Worm (Caenorhabditis elegans) whole organism, L1 larva: ENCODE results near the gene clec-160.

Experiments
- C04F5.9 ChIP-seq: sonication (generic microtip); optimal IDR thresholded peaks from 2 replicates; lab custom pipeline; 2016; ENCODE audit warnings: missing genetic modification characterization, missing compliant biosample characterization
- Y116A8C.19 ChIP-seq: sonication (generic microtip); optimal IDR thresholded peaks from 2 replicates; lab custom pipeline; 2016; ENCODE audit warnings: missing compliant biosample characterization, missing genetic modification characterization, borderline replicate concordance
- aha-1 ChIP-seq: fragments of 150-350 bp; optimal IDR thresholded peaks from 2 replicates; lab custom pipeline; 2014; ENCODE audit warnings: missing biosample characterization, missing genetic modification characterization
- alr-1 ChIP-seq: fragments of 200-800 bp; sonication (Bioruptor generic); optimal IDR thresholded peaks from 2 replicates; lab custom pipeline; 2018; ENCODE audit warnings: borderline replicate concordance, mild to moderate bottlenecking, missing genetic modification characterization, missing compliant biosample characterization
- blmp-1 ChIP-seq: fragments of 150-350 bp; optimal IDR thresholded peaks from 2 replicates; lab custom pipeline; 2014; ENCODE audit warnings: missing biosample characterization, missing genetic modification characterization
- ceh-63 ChIP-seq: fragments of 200-800 bp; sonication (Bioruptor generic); optimal IDR thresholded peaks from 2 replicates; lab custom pipeline; 2018; ENCODE audit warnings: mild to moderate bottlenecking, missing genetic modification characterization, missing compliant biosample characterization
- ceh-8 ChIP-seq: fragments of 200-800 bp; sonication (Bioruptor generic); optimal IDR thresholded peaks from 2 replicates; lab custom pipeline; 2018; ENCODE audit warnings: mild to moderate bottlenecking, missing genetic modification characterization, moderate library complexity, missing compliant biosample characterization
- ceh-90 ChIP-seq: sonication (generic microtip); optimal IDR thresholded peaks from 2 replicates; lab custom pipeline; 2016; ENCODE audit warnings: missing genetic modification characterization, missing compliant biosample characterization
- ces-1 ChIP-seq: fragments of 150-350 bp; optimal IDR thresholded peaks from 2 replicates; lab custom pipeline; 2014; ENCODE audit warnings: missing biosample characterization, missing genetic modification reagents, missing genetic modification characterization
- dpl-1 ChIP-seq, 3 experiments: fragments of 150-350 bp in 2 of 3; sonication (generic microtip) in 1 of 3; optimal IDR thresholded peaks; 2 replicates each; lab custom pipeline; 2014 to 2017; ENCODE audit warnings: missing biosample characterization in 3 of 3, missing genetic modification characterization in 3 of 3, missing genetic modification reagents in 3 of 3
- dsc-1 ChIP-seq: sonication (generic microtip); optimal IDR thresholded peaks from 2 replicates; lab custom pipeline; 2016; ENCODE audit warnings: mild to moderate bottlenecking, missing genetic modification characterization, missing compliant biosample characterization
- egl-27 ChIP-seq, 2 experiments: fragments of 150-350 bp in 1 of 2; sonication (generic microtip); optimal IDR thresholded peaks; 3 replicates each; lab custom pipeline; 2017 to 2018; ENCODE audit warnings: missing biosample characterization in 2 of 2, missing genetic modification characterization in 2 of 2, missing genetic modification reagents in 2 of 2
- elt-3 ChIP-seq, 6 experiments: fragments of 150-350 bp in 1 of 6; sonication (generic microtip); optimal IDR thresholded peaks; 2 replicates each; lab custom pipeline; 2017 to 2018; ENCODE audit warnings: missing biosample characterization in 6 of 6, missing genetic modification characterization in 6 of 6, inconsistent platforms in 1 of 6
- ets-5 ChIP-seq: fragments of 200-800 bp; sonication (Bioruptor generic); IDR thresholded peaks from 2 replicates; pipeline ENCODE4 v1.3.6; 2022; ENCODE audit warnings: missing genetic modification characterization, missing compliant biosample characterization
- fkh-10 ChIP-seq: sonication (generic microtip); optimal IDR thresholded peaks from 2 replicates; lab custom pipeline; 2017; ENCODE audit warnings: missing biosample characterization, missing genetic modification reagents, missing genetic modification characterization
- fkh-4 ChIP-seq: sonication (generic microtip); optimal IDR thresholded peaks from 2 replicates; lab custom pipeline; 2016; ENCODE audit warnings: missing compliant biosample characterization, missing genetic modification characterization, borderline replicate concordance
- lin-13 ChIP-seq: fragments of 150-350 bp; optimal IDR thresholded peaks from 2 replicates; lab custom pipeline; 2014; ENCODE audit warnings: missing biosample characterization, missing genetic modification reagents, missing genetic modification characterization
- lin-14 ChIP-seq: fragments of 200-800 bp; sonication (Bioruptor generic); optimal IDR thresholded peaks from 2 replicates; lab custom pipeline; 2018; ENCODE audit warnings: mild to moderate bottlenecking, missing genetic modification characterization, moderate library complexity, missing compliant biosample characterization
- lin-15B ChIP-seq: fragments of 150-350 bp; sonication (generic microtip); optimal IDR thresholded peaks from 3 replicates; lab custom pipeline; 2014; ENCODE audit warnings: missing biosample characterization, missing genetic modification characterization
- lir-3 ChIP-seq: sonication (generic microtip); optimal IDR thresholded peaks from 2 replicates; lab custom pipeline; 2016; ENCODE audit warnings: mild to moderate bottlenecking, missing genetic modification characterization, moderate library complexity, missing compliant biosample characterization; ENCODE audit not compliant: poor library complexity
- mab-9 ChIP-seq: fragments of 200-800 bp; sonication (Bioruptor generic); IDR thresholded peaks from 2 replicates; pipeline ENCODE4 v1.3.6; 2022; ENCODE audit warnings: missing genetic modification reagents, missing genetic modification characterization, missing compliant biosample characterization
- mdl-1 ChIP-seq, 2 experiments: fragments of 150-350 bp; optimal IDR thresholded peaks; 2 replicates each; lab custom pipeline; 2014 to 2017; ENCODE audit warnings: missing biosample characterization in 2 of 2, missing genetic modification characterization in 2 of 2, inconsistent platforms in 1 of 2
- nhr-11 ChIP-seq: fragments of 150-350 bp; optimal IDR thresholded peaks from 2 replicates; lab custom pipeline; 2014; ENCODE audit warnings: missing biosample characterization, missing genetic modification characterization
- nhr-19 ChIP-seq: fragments of 200-800 bp; sonication (Bioruptor generic); conservative IDR thresholded peaks from 2 replicates; pipeline ENCODE4 v1.3.6; 2022; ENCODE audit warnings: missing genetic modification characterization, missing compliant biosample characterization
- nhr-28 ChIP-seq: fragments of 150-350 bp; optimal IDR thresholded peaks from 2 replicates; lab custom pipeline; 2014; ENCODE audit warnings: missing biosample characterization, missing genetic modification characterization
- nhr-84 ChIP-seq: sonication (generic microtip); optimal IDR thresholded peaks from 2 replicates; lab custom pipeline; 2017; ENCODE audit warnings: missing biosample characterization, missing genetic modification characterization
- nhr-85 ChIP-seq: sonication (generic microtip); peaks from one replicate; lab custom pipeline; 2016; ENCODE audit warnings: missing genetic modification characterization, inconsistent platforms, missing compliant biosample characterization
- snpc-4 ChIP-seq: fragments of 150-350 bp; optimal IDR thresholded peaks from 2 replicates; lab custom pipeline; 2014; ENCODE audit warnings: missing biosample characterization, missing genetic modification characterization
- swsn-7 ChIP-seq: sonication (generic microtip); optimal IDR thresholded peaks from 2 replicates; lab custom pipeline; 2016; ENCODE audit warnings: missing genetic modification characterization, missing compliant biosample characterization
- tbx-2 ChIP-seq: sonication (generic microtip); optimal IDR thresholded peaks from 2 replicates; lab custom pipeline; 2016; ENCODE audit warnings: missing genetic modification characterization, missing compliant biosample characterization
- unc-130 ChIP-seq: fragments of 150-350 bp; optimal IDR thresholded peaks from 2 replicates; lab custom pipeline; 2017; ENCODE audit warnings: missing biosample characterization, missing genetic modification characterization, inconsistent platforms
- unc-86 ChIP-seq: sonication (generic microtip); optimal IDR thresholded peaks from 2 replicates; lab custom pipeline; 2016; ENCODE audit warnings: missing genetic modification characterization, missing compliant biosample characterization
- ztf-11 ChIP-seq, 2 experiments: sonication (generic microtip); optimal IDR thresholded peaks; 2 replicates each; lab custom pipeline; 2016 to 2017; ENCODE audit warnings: missing genetic modification characterization in 2 of 2, missing biosample characterization in 1 of 2, missing compliant biosample characterization in 1 of 2

The clec-160 gene

DNA sequence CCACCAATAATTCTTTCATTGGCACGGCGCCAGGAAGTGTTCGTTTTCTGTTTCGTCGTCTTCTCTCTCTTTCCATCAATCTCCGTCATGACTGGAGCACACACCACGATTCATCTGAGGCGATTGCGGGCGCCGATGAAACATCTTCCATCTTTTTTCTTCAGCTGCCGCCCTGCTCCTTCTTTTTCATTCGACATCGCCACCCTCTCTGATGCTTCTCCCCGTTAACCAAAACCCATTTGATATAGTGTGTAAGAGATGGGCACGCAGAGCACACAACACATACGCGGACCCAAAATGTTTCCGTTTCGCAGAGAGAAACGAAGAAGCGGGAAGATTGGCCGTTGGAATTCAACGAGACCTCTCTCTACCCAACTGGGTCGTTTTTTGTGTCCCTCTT is 11.7 kb upstream of the clec-160 start (continued):
- no peak for TF ChIP-seq lin-15B

DNA sequence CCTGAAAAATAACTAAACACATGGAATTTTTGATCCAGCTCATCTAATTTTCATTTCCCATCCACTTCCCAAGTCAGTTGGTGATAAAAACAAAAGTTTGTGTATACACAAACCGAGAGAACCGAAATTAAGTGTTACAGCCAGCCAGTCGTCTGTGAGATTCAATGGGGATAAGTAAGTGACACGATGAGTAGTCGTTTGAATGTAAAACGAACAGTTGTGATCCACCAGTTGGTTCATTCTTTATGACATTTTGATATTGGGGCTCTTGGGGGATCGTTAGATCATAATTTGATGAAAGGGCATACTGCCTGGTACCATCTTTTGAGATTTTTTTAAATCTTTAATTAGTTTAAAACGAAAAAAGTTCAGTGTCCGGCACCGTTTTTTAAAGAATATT is 11.1 kb upstream of the clec-160 start:
- TF ChIP-seq ztf-11 (tag; optimal IDR thresholded peaks at IDR 0.05; lab: Kevin White, UChicago) (no peak), swsn-7 (tag; lab: Kevin White, UChicago) (no peak), C04F5.9 (tag; lab: Kevin White, UChicago) (no peak)

DNA sequence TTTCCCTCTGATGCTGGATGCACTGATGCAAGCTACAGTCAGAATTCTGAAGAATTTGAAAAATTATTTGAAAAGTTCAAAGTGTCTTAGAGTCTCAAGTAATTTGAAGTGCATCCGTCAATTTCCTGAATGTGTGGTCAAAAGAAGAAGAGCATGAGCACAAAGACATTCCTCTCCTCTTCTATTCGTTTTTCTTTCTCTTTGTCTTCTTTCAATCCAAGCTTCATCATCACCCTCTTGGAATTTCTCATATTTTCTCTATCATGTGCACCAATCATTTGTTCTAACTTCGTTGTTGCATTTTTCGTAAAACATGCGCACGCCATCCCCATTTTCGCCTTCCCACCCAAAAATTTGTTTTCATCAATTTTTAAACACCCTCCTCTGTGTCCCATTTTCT is 10.2 kb upstream of the clec-160 start:
- no peak for TF ChIP-seq ceh-63 (GFP tag; lab: Kevin White, UChicago)
- no peak for TF ChIP-seq snpc-4 (tag; lab: Kevin White, UChicago)
- TF ChIP-seq ceh-90 (tag; lab: Kevin White, UChicago), result no peak
- no peak for TF ChIP-seq dpl-1 (GFP tag; optimal IDR thresholded peaks at IDR 0.05; lab: Kevin White, UChicago)
- TF ChIP-seq fkh-10, result peak; percentile 62
- no peak for TF ChIP-seq ces-1 (GFP tag; lab: Kevin White, UChicago)
- TF ChIP-seq tbx-2 (tag; lab: Kevin White, UChicago), result no peak
- no peak for TF ChIP-seq elt-3 (tag; optimal IDR thresholded peaks at IDR 0.05; lab: Kevin White, UChicago)
- no peak for TF ChIP-seq unc-130 (tag; lab: Kevin White, UChicago)
- peak; percentile 19 for TF ChIP-seq lin-14
- no peak for TF ChIP-seq mab-9 (GFP tag; lab: Robert Waterston, UW)

DNA sequence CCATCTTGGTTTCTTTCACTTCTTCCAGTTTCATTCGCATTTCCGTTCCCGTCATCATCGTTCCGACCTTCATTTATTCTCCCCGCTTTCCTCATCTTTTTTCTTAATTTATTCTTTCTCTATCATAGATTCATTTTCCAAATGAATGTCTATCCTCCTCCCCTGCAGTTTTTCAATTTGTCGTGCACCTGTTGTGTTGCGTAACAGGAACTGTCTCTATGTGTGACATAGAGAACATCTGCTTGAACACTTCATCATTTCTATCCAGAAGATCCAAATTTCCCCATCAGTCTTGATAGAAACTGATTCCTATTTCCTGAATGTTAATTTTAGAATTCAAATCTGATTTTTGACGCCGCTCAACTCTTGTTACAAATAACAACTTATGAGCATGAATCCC is 7.8 kb upstream of the clec-160 start:
- TF ChIP-seq tbx-2 (tag; lab: Kevin White, UChicago), result peak; percentile 47
- peak; percentile 54 for TF ChIP-seq nhr-85
- peak in 1 of 2 experiments; percentile 69 for TF ChIP-seq ztf-11 (tag; optimal IDR thresholded peaks at IDR 0.05; lab: Kevin White, UChicago)
- TF ChIP-seq nhr-84 (tag; lab: Kevin White, UChicago), result no peak
- TF ChIP-seq unc-86, result peak; percentile 3

DNA sequence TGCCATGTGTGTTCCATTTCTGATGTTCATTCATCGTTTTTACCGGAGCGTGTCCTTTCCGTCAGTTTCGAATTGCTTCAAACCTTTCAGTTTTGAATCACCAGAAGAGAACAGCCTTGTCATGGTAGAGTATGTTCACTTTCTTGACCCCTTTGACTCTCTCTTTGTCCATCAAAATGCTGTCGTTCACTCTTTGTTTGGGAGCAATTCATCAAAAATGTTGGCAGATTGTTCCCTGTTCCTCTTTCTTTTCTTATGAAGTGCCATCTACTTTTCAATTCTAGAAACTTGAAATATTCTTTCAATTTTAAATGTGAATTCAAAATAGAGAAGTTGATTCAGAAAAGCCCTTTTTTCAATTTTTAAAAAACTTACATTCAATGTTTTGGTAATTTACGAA is 5.5 kb upstream of the clec-160 start:
- no peak for TF ChIP-seq lin-13 (GFP tag; lab: Kevin White, UChicago)
- TF ChIP-seq nhr-19 (GFP tag; lab: Robert Waterston, UW), result no peak
- TF ChIP-seq nhr-28 (tag; lab: Kevin White, UChicago), result no peak
- TF ChIP-seq egl-27 (tag; optimal IDR thresholded peaks at IDR 0.05; lab: Kevin White, UChicago), result no peak
- no peak for TF ChIP-seq fkh-4 (tag; lab: Kevin White, UChicago)
- TF ChIP-seq blmp-1 (tag; lab: Kevin White, UChicago), result no peak
- TF ChIP-seq nhr-11 (tag; lab: Kevin White, UChicago), result no peak
- TF ChIP-seq, all 84 proteins: peak for 0

DNA sequence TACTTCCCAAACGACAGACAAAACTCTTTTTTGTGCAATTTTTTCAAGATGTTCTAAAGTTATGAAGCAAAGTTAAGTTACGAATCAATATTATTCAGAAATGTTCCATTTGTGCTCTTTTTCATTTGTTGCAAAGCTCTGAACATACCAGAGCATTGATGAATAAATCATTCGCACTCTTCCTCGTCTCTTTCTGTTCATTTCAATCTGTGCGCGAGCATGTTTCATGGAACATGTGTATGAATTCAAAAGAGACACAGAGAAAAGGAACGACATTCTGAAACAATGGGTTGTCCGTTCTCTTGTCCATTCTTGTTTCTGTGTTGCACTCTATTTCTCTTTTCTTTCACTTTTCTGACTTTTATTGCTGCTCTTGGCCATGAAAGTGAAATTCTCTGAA is 4.6 kb upstream of the clec-160 start:
- no peak for TF ChIP-seq aha-1 (tag; lab: Kevin White, UChicago)

DNA sequence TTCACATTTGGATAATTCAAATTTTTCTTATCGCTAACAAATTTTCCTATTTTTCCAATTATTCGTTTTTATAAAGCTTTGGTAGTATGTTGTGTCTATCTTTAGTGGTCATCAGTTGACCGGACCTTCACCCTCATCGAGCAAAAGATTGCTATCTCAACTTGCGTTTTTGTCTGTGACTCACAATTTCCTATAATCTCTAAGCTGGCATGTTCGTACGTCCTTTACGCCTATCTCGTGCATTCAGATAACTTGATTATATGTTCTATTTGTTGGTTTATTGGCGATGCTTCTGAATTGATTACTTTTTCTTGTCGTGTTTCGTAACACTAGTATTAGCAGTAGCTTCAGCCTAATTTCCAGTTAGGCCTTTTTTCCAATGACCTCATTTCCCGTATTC is 3.8 kb upstream of the clec-160 start:
- no peak for TF ChIP-seq ets-5 (GFP tag; lab: Robert Waterston, UW)
- no peak for TF ChIP-seq ceh-8 (GFP tag; lab: Kevin White, UChicago)
- TF ChIP-seq C04F5.9 (tag; lab: Kevin White, UChicago), result no peak
- no peak for TF ChIP-seq lir-3 (tag; lab: Kevin White, UChicago)
- TF ChIP-seq Y116A8C.19 (tag; lab: Kevin White, UChicago), result no peak
- TF ChIP-seq alr-1, result no peak
- TF ChIP-seq nhr-19 (GFP tag; lab: Robert Waterston, UW), result no peak
- no peak for TF ChIP-seq snpc-4 (tag; lab: Kevin White, UChicago)
- TF ChIP-seq unc-86, result no peak
- TF ChIP-seq mdl-1 (tag; optimal IDR thresholded peaks at IDR 0.05; lab: Kevin White, UChicago), result no peak
- TF ChIP-seq mab-9 (GFP tag; lab: Robert Waterston, UW), result no peak
- no peak for TF ChIP-seq fkh-4 (tag; lab: Kevin White, UChicago)
- TF ChIP-seq unc-130 (tag; lab: Kevin White, UChicago), result no peak
- TF ChIP-seq dsc-1 (tag; lab: Kevin White, UChicago), result no peak
